Worm (Caenorhabditis elegans) whole organism, L4 larva: Measurements from ENCODE around the gene F46H5.11.

Source experiments
- F44E2.7 ChIP-seq: fragments of 200-800 bp; sonication (Bioruptor generic); IDR thresholded peaks from 2 replicates; pipeline ENCODE4 v2.1.2; 2022; ENCODE audit warnings: missing genetic modification characterization, missing compliant biosample characterization
- F49E8.2 ChIP-seq: sonication (generic microtip); optimal IDR thresholded peaks from 2 replicates; lab custom pipeline; 2016; ENCODE audit warnings: missing compliant biosample characterization, mild to moderate bottlenecking, missing genetic modification characterization, borderline replicate concordance
- R02D3.7 ChIP-seq: fragments of 150-350 bp; sonication (generic microtip); optimal IDR thresholded peaks from 3 replicates; lab custom pipeline; 2014; ENCODE audit warnings: missing biosample characterization, missing genetic modification characterization
- T26A8.4 ChIP-seq: fragments of 200-800 bp; sonication (Bioruptor generic); IDR thresholded peaks from 2 replicates; pipeline ENCODE4 v1.3.6; 2022; ENCODE audit warnings: missing genetic modification characterization, missing compliant biosample characterization
- Y5F2A.4 ChIP-seq: fragments of 200-800 bp; sonication (Bioruptor generic); optimal IDR thresholded peaks from 2 replicates; lab custom pipeline; 2018; ENCODE audit warnings: mild to moderate bottlenecking, missing genetic modification characterization, missing compliant biosample characterization
- Y75B8A.6 ChIP-seq: fragments of 200-800 bp; sonication (Bioruptor generic); IDR thresholded peaks from 2 replicates; pipeline ENCODE4 v1.3.6; 2022; ENCODE audit warnings: missing genetic modification reagents, missing genetic modification characterization, missing compliant biosample characterization
- ZK337.2 ChIP-seq: fragments of 200-800 bp; sonication (Bioruptor generic); IDR thresholded peaks from 2 replicates; pipeline ENCODE4 v1.3.6; 2022; ENCODE audit warnings: missing genetic modification reagents, missing genetic modification characterization, missing compliant biosample characterization
- ama-1 ChIP-seq: fragments of 150-350 bp; optimal IDR thresholded peaks from 2 replicates; lab custom pipeline; 2014; ENCODE audit warnings: inconsistent platforms, mixed read lengths
- ceh-20 ChIP-seq: fragments of 200-800 bp; sonication (Bioruptor generic); IDR thresholded peaks from 2 replicates; pipeline ENCODE4 v1.3.6; 2022; ENCODE audit warnings: missing genetic modification reagents, missing genetic modification characterization, missing compliant biosample characterization
- daf-16 ChIP-seq, 3 experiments: sonication (generic microtip); optimal IDR thresholded peaks; 2 replicates each; lab custom pipeline; 2016 to 2017; ENCODE audit warnings: missing genetic modification characterization in 3 of 3, missing genetic modification reagents in 3 of 3, mild to moderate bottlenecking in 2 of 3, missing compliant biosample characterization in 2 of 3, missing biosample characterization in 1 of 3, moderate library complexity in 1 of 3
- daf-19 ChIP-seq: fragments of 200-800 bp; sonication (Bioruptor generic); conservative IDR thresholded peaks from 2 replicates; pipeline ENCODE4 v1.3.6; 2022; ENCODE audit warnings: missing genetic modification characterization, missing compliant biosample characterization
- dmd-6 ChIP-seq: fragments of 200-800 bp; sonication (Bioruptor generic); IDR thresholded peaks from 2 replicates; pipeline ENCODE4 v1.3.6; 2022; ENCODE audit warnings: missing genetic modification reagents, missing genetic modification characterization, missing compliant biosample characterization
- dmd-8 ChIP-seq: fragments of 200-800 bp; sonication (Bioruptor generic); IDR thresholded peaks from 2 replicates; pipeline ENCODE4 v1.3.6; 2022; ENCODE audit warnings: missing genetic modification characterization, missing compliant biosample characterization
- dmd-9 ChIP-seq: fragments of 200-800 bp; sonication (Bioruptor generic); IDR thresholded peaks from 2 replicates; pipeline ENCODE4 v1.3.6; 2022; ENCODE audit warnings: missing genetic modification reagents, missing genetic modification characterization, missing compliant biosample characterization
- duxl-1 ChIP-seq: sonication (generic microtip); optimal IDR thresholded peaks from 2 replicates; lab custom pipeline; 2016; ENCODE audit warnings: mild to moderate bottlenecking, missing genetic modification characterization, moderate library complexity, missing compliant biosample characterization; ENCODE audit not compliant: poor library complexity
- dve-1 ChIP-seq: sonication (generic microtip); optimal IDR thresholded peaks from 2 replicates; lab custom pipeline; 2017; ENCODE audit warnings: antibody characterized with exemption, mild to moderate bottlenecking, missing genetic modification characterization, missing compliant biosample characterization; ENCODE audit not compliant: insufficient read depth
- egl-43 ChIP-seq: fragments of 200-800 bp; sonication (Bioruptor generic); IDR thresholded peaks from 2 replicates; pipeline ENCODE4 v1.3.6; 2022; ENCODE audit warnings: missing genetic modification reagents, missing genetic modification characterization, missing compliant biosample characterization
- hlh-11 ChIP-seq: fragments of 200-800 bp; sonication (Bioruptor generic); optimal IDR thresholded peaks from 2 replicates; lab custom pipeline; 2018; ENCODE audit warnings: mild to moderate bottlenecking, missing genetic modification characterization, missing compliant biosample characterization
- lin-29 ChIP-seq: fragments of 200-800 bp; sonication (Bioruptor generic); IDR thresholded peaks from 2 replicates; pipeline ENCODE4 v1.3.6; 2022; ENCODE audit warnings: missing genetic modification reagents, missing genetic modification characterization, missing compliant biosample characterization
- lin-38 ChIP-seq: fragments of 200-800 bp; sonication (Bioruptor generic); IDR thresholded peaks from 2 replicates; pipeline ENCODE4 v1.3.6; 2022; ENCODE audit warnings: missing genetic modification reagents, missing genetic modification characterization, missing compliant biosample characterization
- lir-3 ChIP-seq: sonication (generic microtip); optimal IDR thresholded peaks from 2 replicates; lab custom pipeline; 2016; ENCODE audit warnings: mild to moderate bottlenecking, missing genetic modification characterization, missing compliant biosample characterization
- lsy-2 ChIP-seq, 2 experiments: fragments of 150-350 bp in 1 of 2; sonication (generic microtip) in 1 of 2; optimal IDR thresholded peaks; 2 replicates each; lab custom pipeline; 2014 to 2017; ENCODE audit warnings: missing biosample characterization in 2 of 2, missing genetic modification characterization in 2 of 2
- madf-5 ChIP-seq, 2 experiments: fragments of 200-800 bp; sonication (Bioruptor generic); IDR thresholded peaks; 2 replicates each; pipeline ENCODE4 v1.3.6; 2022; ENCODE audit warnings: missing compliant biosample characterization in 2 of 2, missing genetic modification characterization in 2 of 2
- mdt-29 ChIP-seq: fragments of 200-800 bp; sonication (Bioruptor generic); IDR thresholded peaks from 2 replicates; pipeline ENCODE4 v1.3.6; 2022; ENCODE audit warnings: missing genetic modification reagents, missing genetic modification characterization, missing compliant biosample characterization
- mes-2 ChIP-seq: sonication (generic microtip); optimal IDR thresholded peaks from 2 replicates; lab custom pipeline; 2016; ENCODE audit warnings: missing genotype, mild to moderate bottlenecking, missing genetic modification characterization, missing compliant biosample characterization; ENCODE audit not compliant: poor library complexity, severe bottlenecking
- nhr-102 ChIP-seq: sonication (generic microtip); optimal IDR thresholded peaks from 2 replicates; lab custom pipeline; 2016; ENCODE audit warnings: mild to moderate bottlenecking, missing genetic modification characterization, moderate library complexity, missing compliant biosample characterization
- nhr-237 ChIP-seq: sonication (generic microtip); optimal IDR thresholded peaks from 2 replicates; lab custom pipeline; 2017; ENCODE audit warnings: missing biosample characterization, missing genetic modification characterization
- nhr-25 ChIP-seq: sonication (generic microtip); optimal IDR thresholded peaks from 2 replicates; lab custom pipeline; 2017; ENCODE audit warnings: missing genetic modification characterization, mild to moderate bottlenecking, missing compliant biosample characterization, antibody characterized with exemption, moderate library complexity, borderline replicate concordance; ENCODE audit not compliant: insufficient read depth
- nhr-28 ChIP-seq: fragments of 150-350 bp; optimal IDR thresholded peaks from 2 replicates; lab custom pipeline; 2014; ENCODE audit warnings: missing biosample characterization, missing genetic modification characterization
- nhr-41 ChIP-seq: fragments of 200-800 bp; sonication (Bioruptor generic); IDR thresholded peaks from 2 replicates; pipeline ENCODE4 v1.3.6; 2022; ENCODE audit warnings: missing genetic modification reagents, missing genetic modification characterization, missing compliant biosample characterization
- nhr-6 ChIP-seq: fragments of 150-350 bp; optimal IDR thresholded peaks from 2 replicates; lab custom pipeline; 2014; ENCODE audit warnings: missing biosample characterization, missing genetic modification characterization
- nhr-76 ChIP-seq: fragments of 150-350 bp; optimal IDR thresholded peaks from 2 replicates; lab custom pipeline; 2014; ENCODE audit warnings: missing biosample characterization, missing genetic modification characterization
- nhr-77 ChIP-seq: fragments of 150-350 bp; optimal IDR thresholded peaks from 2 replicates; lab custom pipeline; 2014; ENCODE audit warnings: missing biosample characterization, missing genetic modification characterization
- pha-4 ChIP-seq, 2 experiments: fragments of 150-350 bp in 1 of 2; fragments of 200-800 bp in 1 of 2; sonication (Bioruptor generic) in 1 of 2; IDR thresholded peaks in 1 of 2; optimal IDR thresholded peaks in 1 of 2; 2 replicates each; pipeline versions ENCODE4 v1.3.6 to Lab custom; 2014 to 2022; ENCODE audit warnings: missing genetic modification characterization in 2 of 2, missing genetic modification reagents in 2 of 2, missing biosample characterization in 1 of 2, missing compliant biosample characterization in 1 of 2
- pqm-1 ChIP-seq: sonication (generic microtip); optimal IDR thresholded peaks from 2 replicates; lab custom pipeline; 2017; ENCODE audit warnings: missing biosample characterization, missing genetic modification characterization
- rbr-2 ChIP-seq: sonication (generic microtip); optimal IDR thresholded peaks from 2 replicates; lab custom pipeline; 2016; ENCODE audit warnings: missing genotype, missing genetic modification characterization, missing compliant biosample characterization
- saeg-2 ChIP-seq: fragments of 200-800 bp; sonication (Bioruptor generic); IDR thresholded peaks from 2 replicates; pipeline ENCODE4 v1.3.6; 2022; ENCODE audit warnings: missing genetic modification reagents, missing genetic modification characterization, missing compliant biosample characterization
- sdz-12 ChIP-seq: fragments of 200-800 bp; sonication (Bioruptor generic); optimal IDR thresholded peaks from 2 replicates; lab custom pipeline; 2018; ENCODE audit warnings: mild to moderate bottlenecking, missing genetic modification characterization, missing compliant biosample characterization
- set-16 ChIP-seq: fragments of 200-800 bp; sonication (Bioruptor generic); IDR thresholded peaks from 2 replicates; pipeline ENCODE4 v1.3.6; 2022; ENCODE audit warnings: missing genetic modification reagents, missing genetic modification characterization, missing compliant biosample characterization
- skn-1 ChIP-seq: fragments of 150-350 bp; optimal IDR thresholded peaks from 2 replicates; lab custom pipeline; 2014; ENCODE audit warnings: missing biosample characterization, missing genetic modification characterization
- spr-1 ChIP-seq: sonication (generic microtip); optimal IDR thresholded peaks from 2 replicates; lab custom pipeline; 2016; ENCODE audit warnings: mild to moderate bottlenecking, missing genetic modification characterization, missing compliant biosample characterization
- zag-1 ChIP-seq: fragments of 150-350 bp; optimal IDR thresholded peaks from 2 replicates; lab custom pipeline; 2014; ENCODE audit warnings: missing biosample characterization, missing genetic modification characterization
- ztf-7 ChIP-seq: fragments of 150-350 bp; optimal IDR thresholded peaks from 2 replicates; lab custom pipeline; 2014; ENCODE audit warnings: missing biosample characterization, missing genetic modification characterization

F46H5.11 gene

ce11 chrX:7320115-7320711 lies 48.3 kb upstream of the F46H5.11 start, which contains the start of gene spp-5 (continued):
- no peak for TF ChIP-seq Y75B8A.6
- TF ChIP-seq lsy-2 (tag; optimal IDR thresholded peaks at IDR 0.05; lab: Kevin White, UChicago): no peak
- no peak for TF ChIP-seq ZK337.2 (GFP tag; lab: Robert Waterston, UW)
- peak; percentile 77 for TF ChIP-seq nhr-28
- TF ChIP-seq zag-1: no peak
- no peak for TF ChIP-seq dmd-8

ce11 chrX:7318639-7319038 lies 46.8 kb upstream of the F46H5.11 start, which contains the start of gene spp-4:
Gene spp-4 (minus strand): TSS chrX:7318756.
- TF ChIP-seq dmd-6 (peak; percentile 62), dve-1 (tag; lab: Kevin White, UChicago) (no peak), hlh-11 (peak; percentile 3), ZK337.2 (GFP tag; lab: Robert Waterston, UW) (no peak), spr-1 (no peak), dmd-9 (GFP tag; lab: Robert Waterston, UW) (no peak), lir-3 (no peak), daf-16 (GFP tag; optimal IDR thresholded peaks at IDR 0.05; lab: Kevin White, UChicago) (no peak), daf-16 (tag; optimal IDR thresholded peaks at IDR 0.05; lab: Kevin White, UChicago) (peak; percentile 78), F49E8.2 (no peak)

- peak; percentile 96 for TF ChIP-seq pqm-1 (tag; lab: Kevin White, UChicago)
- peak; percentile 53 for TF ChIP-seq nhr-6 (tag; lab: Kevin White, UChicago)
- TF ChIP-seq F44E2.7 (GFP tag; lab: Robert Waterston, UW): no peak
- TF ChIP-seq sdz-12 (GFP tag; lab: Kevin White, UChicago): no peak
- no peak for TF ChIP-seq madf-5 (GFP tag; IDR thresholded peaks at IDR 0.05; lab: Robert Waterston, UW)
- no peak for TF ChIP-seq R02D3.7 (tag; lab: Kevin White, UChicago)
- TF ChIP-seq Y5F2A.4 (GFP tag; lab: Kevin White, UChicago): no peak
- peak; percentile 86 for TF ChIP-seq dve-1 (tag; lab: Kevin White, UChicago)
- TF ChIP-seq nhr-41 (GFP tag; lab: Robert Waterston, UW): no peak
- no peak for TF ChIP-seq ztf-7 (tag; lab: Kevin White, UChicago)
- TF ChIP-seq mes-2 (tag; lab: Kevin White, UChicago): peak; percentile 29
- TF ChIP-seq ama-1 (lab: Kevin White, UChicago): peak; percentile 7
- TF ChIP-seq saeg-2 (GFP tag; lab: Robert Waterston, UW): peak; percentile 75; the same call in 1 of the 2 replicates
- no peak for TF ChIP-seq daf-16 (GFP tag; optimal IDR thresholded peaks at IDR 0.05; lab: Kevin White, UChicago)
- TF ChIP-seq daf-16 (tag; optimal IDR thresholded peaks at IDR 0.05; lab: Kevin White, UChicago): peak; percentile 89
- TF ChIP-seq nhr-77: peak; percentile 0
- no peak for TF ChIP-seq skn-1 (tag; lab: Kevin White, UChicago)
- no peak for TF ChIP-seq duxl-1 (tag; lab: Kevin White, UChicago)
- peak; percentile 21; the same call in 1 of the 2 replicates for TF ChIP-seq mdt-29 (GFP tag; lab: Robert Waterston, UW)
- TF ChIP-seq lin-29 (GFP tag; lab: Robert Waterston, UW): no peak
- no peak for TF ChIP-seq egl-43 (GFP tag; lab: Robert Waterston, UW)
- peak; percentile 16; the same call in 1 of the 2 replicates for TF ChIP-seq pha-4 (GFP tag; IDR thresholded peaks at IDR 0.05; lab: Robert Waterston, UW)
- TF ChIP-seq pha-4 (tag; optimal IDR thresholded peaks at IDR 0.05; lab: Kevin White, UChicago): no peak
- TF ChIP-seq nhr-76: no peak
- no peak for TF ChIP-seq set-16 (GFP tag; lab: Robert Waterston, UW)
- TF ChIP-seq lin-38 (GFP tag; lab: Robert Waterston, UW): no peak
- TF ChIP-seq nhr-237 (tag; lab: Kevin White, UChicago): no peak
- TF ChIP-seq nhr-25 (tag; lab: Kevin White, UChicago): no peak
- TF ChIP-seq daf-19 (GFP tag; lab: Robert Waterston, UW): no peak
- no peak for TF ChIP-seq rbr-2 (tag; lab: Kevin White, UChicago)
- peak; percentile 65 for TF ChIP-seq hlh-11
- peak; percentile 55; the same call in 1 of the 2 replicates for TF ChIP-seq ceh-20 (GFP tag; lab: Robert Waterston, UW)
- peak; percentile 63; the same call in 1 of the 2 replicates for TF ChIP-seq T26A8.4 (GFP tag; lab: Robert Waterston, UW)
- no peak for TF ChIP-seq Y75B8A.6
- no peak for TF ChIP-seq zag-1
- peak; percentile 10 for TF ChIP-seq nhr-102 (tag; lab: Kevin White, UChicago)
Measured at ce11 chrX:7316485-7317391, 44.9 kb upstream of the F46H5.11 start, which contains the start of the genes spp-2 and spp-6. Gene spp-2 (minus strand): TSS chrX:7316818. Gene spp-6 (plus strand): TSS chrX:7317341.
